Worm (Caenorhabditis elegans) whole organism, late embryonic: ENCODE data around the gene ttr-1.

Source experiments
- ama-1 ChIP-seq: fragments of 150-350 bp; optimal IDR thresholded peaks from 2 replicates; lab custom pipeline; 2014
- elt-4 ChIP-seq: sonication (generic microtip); optimal IDR thresholded peaks from 2 replicates; lab custom pipeline; 2016; ENCODE audit warnings: missing genetic modification characterization, missing compliant biosample characterization
- fkh-10 ChIP-seq: fragments of 150-350 bp; optimal IDR thresholded peaks from 2 replicates; lab custom pipeline; 2014; ENCODE audit warnings: missing biosample characterization, missing genetic modification reagents, missing genetic modification characterization
- hlh-30 ChIP-seq: sonication (generic microtip); optimal IDR thresholded peaks from 2 replicates; lab custom pipeline; 2017; ENCODE audit warnings: antibody characterized with exemption, missing genetic modification characterization, missing compliant biosample characterization; ENCODE audit not compliant: insufficient read depth
- hlh-8 ChIP-seq: sonication (generic microtip); optimal IDR thresholded peaks from 2 replicates; lab custom pipeline; 2016; ENCODE audit warnings: missing genotype, missing genetic modification characterization, missing compliant biosample characterization
- pax-1 ChIP-seq: fragments of 150-350 bp; optimal IDR thresholded peaks from 2 replicates; lab custom pipeline; 2014; ENCODE audit warnings: missing biosample characterization, missing genetic modification characterization
- ref-2 ChIP-seq: sonication (generic microtip); optimal IDR thresholded peaks from 2 replicates; lab custom pipeline; 2016; ENCODE audit warnings: missing genetic modification characterization, missing compliant biosample characterization
- tbx-2 ChIP-seq: sonication (generic microtip); optimal IDR thresholded peaks from 2 replicates; lab custom pipeline; 2016; ENCODE audit warnings: missing genetic modification characterization, missing compliant biosample characterization
- tbx-7 ChIP-seq: sonication (generic microtip); optimal IDR thresholded peaks from 2 replicates; lab custom pipeline; 2016; ENCODE audit warnings: missing genotype, missing genetic modification characterization, missing compliant biosample characterization
- zip-5 ChIP-seq: sonication (generic microtip); optimal IDR thresholded peaks from 2 replicates; lab custom pipeline; 2016; ENCODE audit warnings: missing genetic modification characterization, missing compliant biosample characterization

DNA sequence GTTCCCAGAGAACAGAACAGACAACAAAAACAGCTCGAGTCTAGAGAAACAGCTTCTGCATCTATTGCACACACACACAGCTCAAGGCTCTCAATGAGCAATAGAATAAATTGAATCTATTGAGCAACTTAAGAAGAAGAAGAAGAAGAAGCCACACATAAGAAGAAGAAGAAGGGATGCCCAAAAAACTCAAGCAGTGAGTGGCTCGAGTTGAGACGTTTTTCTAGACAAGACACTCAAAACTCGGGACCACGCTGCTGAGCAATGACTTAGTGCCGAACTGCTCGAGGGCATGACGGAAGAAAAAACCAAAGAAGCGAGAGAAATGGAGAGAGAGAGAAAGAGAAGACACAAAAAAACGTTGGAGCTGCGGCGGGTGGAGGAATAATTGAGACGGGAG lies 23.6 kb upstream of the ttr-1 start:
- TF ChIP-seq ama-1 (lab: Kevin White, UChicago), result no peak
- TF ChIP-seq ref-2, result no peak
- TF ChIP-seq pax-1 (tag; lab: Kevin White, UChicago), result no peak
- no peak for TF ChIP-seq tbx-7 (tag; lab: Kevin White, UChicago)
- no peak for TF ChIP-seq elt-4
- TF ChIP-seq zip-5, result no peak
- no peak for TF ChIP-seq hlh-8 (tag; lab: Kevin White, UChicago)
- TF ChIP-seq tbx-2 (tag; lab: Kevin White, UChicago), result no peak
- TF ChIP-seq fkh-10, result no peak
- TF ChIP-seq hlh-30 (tag; lab: Kevin White, UChicago), result no peak
